Worm (Caenorhabditis elegans): ENCODE results near the gene pes-8.

pes-8 gene

ce11 chrX:9208492-9208891 is 43.1 kb upstream of the pes-8 start:
- TF ChIP-seq ceh-9 (tag; optimal IDR thresholded peaks at IDR 0.05) = no peak
- no peak for TF ChIP-seq pha-2 (tag; optimal IDR thresholded peaks at IDR 0.05)
- no peak for TF ChIP-seq ceh-30 (tag; optimal IDR thresholded peaks at IDR 0.05)
- TF ChIP-seq tbx-2 (tag; optimal IDR thresholded peaks at IDR 0.05) = no peak
- no peak for TF ChIP-seq hlh-13 (GFP tag; optimal IDR thresholded peaks at IDR 0.05)
- no peak for TF ChIP-seq sdc-2 (tag; optimal IDR thresholded peaks at IDR 0.05)
- TF ChIP-seq ceh-34 (tag; optimal IDR thresholded peaks at IDR 0.05) = no peak
- no peak for TF ChIP-seq hlh-15 (tag; optimal IDR thresholded peaks at IDR 0.05)
- TF ChIP-seq F13H6.1 (tag; optimal IDR thresholded peaks at IDR 0.05) = no peak
- TF ChIP-seq ama-1 (optimal IDR thresholded peaks at IDR 0.05) = no peak
- no peak for TF ChIP-seq rnt-1 (tag; optimal IDR thresholded peaks at IDR 0.05)

ce11 chrX:9208933-9209332 is 42.7 kb upstream of the pes-8 start:
- TF ChIP-seq ceh-30 (tag; optimal IDR thresholded peaks at IDR 0.05) (no peak), ceh-31 (tag; optimal IDR thresholded peaks at IDR 0.05) (no peak), ets-4 (tag; optimal IDR thresholded peaks at IDR 0.05) (no peak), madf-2 (tag; optimal IDR thresholded peaks at IDR 0.05) (no peak), T23F11.4 (GFP tag; optimal IDR thresholded peaks at IDR 0.05) (no peak), ceh-24 (tag; optimal IDR thresholded peaks at IDR 0.05) (no peak), eyg-1 (tag; optimal IDR thresholded peaks at IDR 0.05) (no peak), ztf-16 (tag; optimal IDR thresholded peaks at IDR 0.05) (no peak), ceh-34 (tag; optimal IDR thresholded peaks at IDR 0.05) (no peak), pag-3 (tag; optimal IDR thresholded peaks at IDR 0.05; ENCODE audit: borderline replicate concordance) (no peak), hlh-8 (tag; optimal IDR thresholded peaks at IDR 0.05) (no peak), pros-1 (tag; optimal IDR thresholded peaks at IDR 0.05) (no peak), lin-11 (tag; optimal IDR thresholded peaks at IDR 0.05) (no peak), ref-2 (tag; optimal IDR thresholded peaks at IDR 0.05) (no peak), ceh-19 (GFP tag; optimal IDR thresholded peaks at IDR 0.05) (no peak), pat-9 (tag; optimal IDR thresholded peaks at IDR 0.05) (no peak), ceh-45 (GFP tag; IDR thresholded peaks at IDR 0.05) (no peak), Y22D7AL.16 (tag; optimal IDR thresholded peaks at IDR 0.05) (no peak)

ce11 chrX:9210086-9210485 is 41.5 kb upstream of the pes-8 start:
- TF ChIP-seq unc-55 (GFP tag; optimal IDR thresholded peaks at IDR 0.05) = no peak
- TF ChIP-seq ceh-31 (tag; optimal IDR thresholded peaks at IDR 0.05) = no peak
- TF ChIP-seq hlh-15 (tag; optimal IDR thresholded peaks at IDR 0.05) = no peak

- TF ChIP-seq rnt-1 (tag; optimal IDR thresholded peaks at IDR 0.05) (no peak), pros-1 (tag; optimal IDR thresholded peaks at IDR 0.05) (no peak), fkh-10 (GFP tag; optimal IDR thresholded peaks at IDR 0.05) (no peak), hlh-8 (tag; optimal IDR thresholded peaks at IDR 0.05) (no peak), unc-42 (tag; optimal IDR thresholded peaks at IDR 0.05) (no peak), npax-4 (tag; optimal IDR thresholded peaks at IDR 0.05) (no peak), che-1 (tag; optimal IDR thresholded peaks at IDR 0.05) (no peak), sdc-2 (tag; optimal IDR thresholded peaks at IDR 0.05) (no peak), K02D7.2 (tag; optimal IDR thresholded peaks at IDR 0.05) (no peak)
Measured at ce11 chrX:9212675-9213074, 38.9 kb upstream of the pes-8 start.

- TF ChIP-seq ztf-16 (tag; optimal IDR thresholded peaks at IDR 0.05) (no peak), ceh-2 (tag; optimal IDR thresholded peaks at IDR 0.05) (no peak), che-1 (tag; optimal IDR thresholded peaks at IDR 0.05) (no peak), elt-2 (tag; optimal IDR thresholded peaks at IDR 0.05) (peak; percentile 88), dmd-4 (tag; optimal IDR thresholded peaks at IDR 0.05; ENCODE audit: borderline replicate concordance) (no peak)
Measured at ce11 chrX:9213873-9214341, 37.7 kb upstream of the pes-8 start, which contains the start of gene C35B8.3. Gene C35B8.3 (plus strand): TSS chrX:9213923.
